Fruit fly (Drosophila melanogaster): ENCODE results near the gene CG34283.

Gene CG34283

dm6 chr3R:18722490-18722889 is at the start of gene CG34283:
Gene CG34283 (minus strand): TSS chr3R:18722590.
- TF ChIP-seq dac (GFP tag; optimal IDR thresholded peaks at IDR 0.05) = no peak
- TF ChIP-seq CG16779 (tag; optimal IDR thresholded peaks at IDR 0.05) = no peak
- no peak for TF ChIP-seq CG9139 (GFP tag; optimal IDR thresholded peaks at IDR 0.05)
- no peak for TF ChIP-seq CG11902 (GFP tag; optimal IDR thresholded peaks at IDR 0.05)
- no peak for TF ChIP-seq esn (GFP tag; optimal IDR thresholded peaks at IDR 0.05)
- no peak for TF ChIP-seq CG6276 (GFP tag; optimal IDR thresholded peaks at IDR 0.05)
- TF ChIP-seq Met (GFP tag; optimal IDR thresholded peaks at IDR 0.05) = no peak
- TF ChIP-seq CG8119 (GFP tag; IDR thresholded peaks at IDR 0.05) = no peak
- no peak for TF ChIP-seq CG6792 (GFP tag; optimal IDR thresholded peaks at IDR 0.05)
- no peak for TF ChIP-seq dsx (GFP tag; optimal IDR thresholded peaks at IDR 0.05; ENCODE audit: poor library complexity, severe bottlenecking)
- no peak for TF ChIP-seq CG1621 (tag; optimal IDR thresholded peaks at IDR 0.05)
- no peak for TF ChIP-seq Sox15 (GFP tag; optimal IDR thresholded peaks at IDR 0.05)

DNA sequence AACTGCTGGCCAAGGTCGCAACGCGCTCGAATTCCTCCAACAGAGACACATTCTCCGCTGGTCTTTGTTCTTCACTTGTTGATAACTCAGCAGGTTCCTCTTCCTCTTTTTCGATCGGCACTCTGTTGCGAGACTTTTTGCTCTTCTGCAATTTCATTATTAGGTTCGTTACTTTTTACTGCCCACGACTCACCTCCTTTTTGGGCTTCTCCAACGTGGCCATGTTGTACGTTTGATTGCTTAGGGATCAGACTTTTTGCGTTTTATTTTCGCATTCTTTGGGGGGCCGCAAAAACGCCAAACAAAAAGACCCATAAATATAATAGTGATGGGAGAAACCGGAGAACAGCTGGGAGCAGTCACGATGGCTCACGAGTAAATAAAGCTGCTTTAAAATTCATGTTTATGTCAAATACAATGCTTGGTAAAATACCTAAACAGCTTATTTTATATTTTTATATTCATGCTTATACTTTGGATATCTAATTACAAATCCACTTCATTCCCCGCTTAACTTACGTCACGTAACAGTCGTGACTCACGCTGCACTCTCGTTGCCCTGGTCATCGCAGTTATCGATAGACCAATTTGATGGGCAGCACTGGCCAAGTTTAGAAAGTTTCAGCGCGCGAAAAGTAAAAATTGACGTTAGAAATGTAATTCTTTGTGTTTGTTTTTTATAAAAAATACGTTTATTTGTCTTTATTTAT is 36.3 kb upstream of the CG34283 start, which contains the start of gene Epg5:
Epg5 (minus strand) TSS at position 326 of the 710 bp plus-strand sequence.
- TF ChIP-seq net (GFP tag; optimal IDR thresholded peaks at IDR 0.05) (no peak), CG32006 (GFP tag; optimal IDR thresholded peaks at IDR 0.05) (no peak), CG8632 (GFP tag; optimal IDR thresholded peaks at IDR 0.05) (peak; percentile 53), CG16779 (tag; optimal IDR thresholded peaks at IDR 0.05) (no peak), CG7368 (GFP tag; optimal IDR thresholded peaks at IDR 0.05) (no peak), Gug (GFP tag; IDR thresholded peaks at IDR 0.05) (peak; percentile 50; the same call in 1 of the 2 replicates), Hr39 (GFP tag; optimal IDR thresholded peaks at IDR 0.05) (no peak), CG15336 (GFP tag; IDR thresholded peaks at IDR 0.05) (0 out of 2 replicates have a peak, but pooled peaks have one; percentile 11), ss (GFP tag; optimal IDR thresholded peaks at IDR 0.05) (no peak), fkh (GFP tag; optimal IDR thresholded peaks at IDR 0.05) (no peak), Eip93F (GFP tag; optimal IDR thresholded peaks at IDR 0.05) (peak; percentile 25), Eip78C (GFP tag) (no peak), CG34406 (GFP tag; optimal IDR thresholded peaks at IDR 0.05) (no peak), achi (GFP tag; optimal IDR thresholded peaks at IDR 0.05) (no peak), Smox (GFP tag; optimal IDR thresholded peaks at IDR 0.05) (no peak), Ets96B (tag; optimal IDR thresholded peaks at IDR 0.05) (no peak), CG31627 (GFP tag; optimal IDR thresholded peaks at IDR 0.05) (peak; percentile 86), acj6 (GFP tag; optimal IDR thresholded peaks at IDR 0.05) (no peak), Eip75B (GFP tag; optimal IDR thresholded peaks at IDR 0.05) (no peak), Sox14 (GFP tag; optimal IDR thresholded peaks at IDR 0.05) (peak; percentile 94), salr (GFP tag; optimal IDR thresholded peaks at IDR 0.05) (peak in 1 of 2 experiments; percentile 42), CG3919 (GFP tag; optimal IDR thresholded peaks at IDR 0.05) (no peak), esn (GFP tag; optimal IDR thresholded peaks at IDR 0.05) (peak; percentile 88), Hr4 (GFP tag; optimal IDR thresholded peaks at IDR 0.05) (no peak), Lpt (GFP tag; optimal IDR thresholded peaks at IDR 0.05) (no peak), CG6276 (GFP tag; optimal IDR thresholded peaks at IDR 0.05) (no peak), OdsH (GFP tag; optimal IDR thresholded peaks at IDR 0.05) (no peak), spab (GFP tag; optimal IDR thresholded peaks at IDR 0.05) (no peak), Sox15 (GFP tag; optimal IDR thresholded peaks at IDR 0.05) (peak; percentile 67), Ets21C (GFP tag; optimal IDR thresholded peaks at IDR 0.05) (no peak), CG10669 (GFP tag; optimal IDR thresholded peaks at IDR 0.05) (no peak), CG11762 (GFP tag; optimal IDR thresholded peaks at IDR 0.05; ENCODE audit: insufficient read depth) (no peak), fd85E (GFP tag; optimal IDR thresholded peaks at IDR 0.05) (no peak), CG8119 (GFP tag; IDR thresholded peaks at IDR 0.05) (no peak), CG6792 (GFP tag; optimal IDR thresholded peaks at IDR 0.05) (peak; percentile 70), CG6808 (GFP tag; optimal IDR thresholded peaks at IDR 0.05) (peak; percentile 100), Sox102F (GFP tag; optimal IDR thresholded peaks at IDR 0.05) (no peak), CG3032 (tag; optimal IDR thresholded peaks at IDR 0.05) (no peak), CG8319 (GFP tag; optimal IDR thresholded peaks at IDR 0.05) (no peak), pdm3 (GFP tag; optimal IDR thresholded peaks at IDR 0.05) (no peak), dsx (GFP tag; optimal IDR thresholded peaks at IDR 0.05; ENCODE audit: poor library complexity, severe bottlenecking) (no peak), dac (GFP tag; optimal IDR thresholded peaks at IDR 0.05) (no peak), CG11294 (GFP tag; IDR thresholded peaks at IDR 0.05) (peak; percentile 52; the same call in 1 of the 2 replicates), Met (GFP tag; optimal IDR thresholded peaks at IDR 0.05) (no peak)
